Worm (Caenorhabditis elegans) whole organism, L4 larva: ENCODE measurements around the gene C17B7.14.
A peak's percentile ranks its signal among the peaks of the same experiment; 100 is the strongest.
"Not testable (repeated sequence)": the region's sequence is repeated elsewhere in the genome, so short reads cannot be mapped to it uniquely, and the experiment has no call there.

ENCODE experiments used
- F26F4.8 ChIP-seq: fragments of 200-800 bp; sonication (Bioruptor generic); conservative IDR thresholded peaks from 2 replicates; pipeline ENCODE4 v1.3.6; 2022; ENCODE audit warnings: missing genetic modification characterization, missing compliant biosample characterization
- R02D3.7 ChIP-seq: fragments of 150-350 bp; sonication (generic microtip); optimal IDR thresholded peaks from 3 replicates; lab custom pipeline; 2014; ENCODE audit warnings: missing biosample characterization, missing genetic modification characterization
- T26A8.4 ChIP-seq: fragments of 200-800 bp; sonication (Bioruptor generic); IDR thresholded peaks from 2 replicates; pipeline ENCODE4 v1.3.6; 2022; ENCODE audit warnings: missing genetic modification characterization, missing compliant biosample characterization
- Y105C5A.15 ChIP-seq: fragments of 200-800 bp; sonication (Bioruptor generic); IDR thresholded peaks from 2 replicates; pipeline ENCODE4 v1.3.6; 2022; ENCODE audit warnings: missing genetic modification characterization, missing compliant biosample characterization
- aha-1 ChIP-seq: fragments of 150-350 bp; peaks from one replicate; lab custom pipeline; 2014; ENCODE audit warnings: missing biosample characterization, missing genetic modification characterization
- arid-1 ChIP-seq: fragments of 200-800 bp; sonication (Bioruptor generic); conservative IDR thresholded peaks from 2 replicates; pipeline ENCODE4 v1.3.6; 2022; ENCODE audit warnings: missing genetic modification reagents, missing genetic modification characterization, missing compliant biosample characterization
- ceh-20 ChIP-seq: fragments of 200-800 bp; sonication (Bioruptor generic); IDR thresholded peaks from 2 replicates; pipeline ENCODE4 v1.3.6; 2022; ENCODE audit warnings: missing genetic modification reagents, missing genetic modification characterization, missing compliant biosample characterization
- ceh-32 ChIP-seq: sonication (generic microtip); optimal IDR thresholded peaks from 2 replicates; lab custom pipeline; 2016; ENCODE audit warnings: mild to moderate bottlenecking, missing genetic modification characterization, missing compliant biosample characterization; ENCODE audit not compliant: poor library complexity
- daf-16 ChIP-seq, 3 experiments: sonication (generic microtip); optimal IDR thresholded peaks; 2 replicates each; lab custom pipeline; 2016 to 2017; ENCODE audit warnings: missing genetic modification characterization in 3 of 3, missing genetic modification reagents in 3 of 3, mild to moderate bottlenecking in 2 of 3, missing compliant biosample characterization in 2 of 3, missing biosample characterization in 1 of 3, moderate library complexity in 1 of 3
- dmd-8 ChIP-seq: fragments of 200-800 bp; sonication (Bioruptor generic); IDR thresholded peaks from 2 replicates; pipeline ENCODE4 v1.3.6; 2022; ENCODE audit warnings: missing genetic modification characterization, missing compliant biosample characterization
- dpl-1 ChIP-seq: fragments of 150-350 bp; optimal IDR thresholded peaks from 2 replicates; lab custom pipeline; 2014; ENCODE audit warnings: missing biosample characterization, missing genetic modification reagents, missing genetic modification characterization
- fkh-10 ChIP-seq: fragments of 150-350 bp; optimal IDR thresholded peaks from 2 replicates; lab custom pipeline; 2014; ENCODE audit warnings: missing biosample characterization, missing genetic modification reagents, missing genetic modification characterization
- hlh-30 ChIP-seq: sonication (generic microtip); optimal IDR thresholded peaks from 2 replicates; lab custom pipeline; 2017; ENCODE audit warnings: antibody characterized with exemption, mild to moderate bottlenecking, missing genetic modification characterization, missing compliant biosample characterization; ENCODE audit not compliant: insufficient read depth
- lin-29 ChIP-seq: fragments of 200-800 bp; sonication (Bioruptor generic); IDR thresholded peaks from 2 replicates; pipeline ENCODE4 v1.3.6; 2022; ENCODE audit warnings: missing genetic modification reagents, missing genetic modification characterization, missing compliant biosample characterization
- lin-38 ChIP-seq: fragments of 200-800 bp; sonication (Bioruptor generic); IDR thresholded peaks from 2 replicates; pipeline ENCODE4 v1.3.6; 2022; ENCODE audit warnings: missing genetic modification reagents, missing genetic modification characterization, missing compliant biosample characterization
- lir-3 ChIP-seq: sonication (generic microtip); optimal IDR thresholded peaks from 2 replicates; lab custom pipeline; 2016; ENCODE audit warnings: mild to moderate bottlenecking, missing genetic modification characterization, missing compliant biosample characterization
- mxl-3 ChIP-seq: fragments of 200-800 bp; sonication (Bioruptor generic); optimal IDR thresholded peaks from 2 replicates; lab custom pipeline; 2018; ENCODE audit warnings: mild to moderate bottlenecking, missing genetic modification characterization, missing compliant biosample characterization
- nhr-11 ChIP-seq: fragments of 150-350 bp; optimal IDR thresholded peaks from 2 replicates; lab custom pipeline; 2014; ENCODE audit warnings: missing biosample characterization, missing genetic modification characterization
- nhr-237 ChIP-seq: sonication (generic microtip); optimal IDR thresholded peaks from 2 replicates; lab custom pipeline; 2017; ENCODE audit warnings: missing biosample characterization, missing genetic modification characterization
- nhr-28 ChIP-seq: fragments of 150-350 bp; optimal IDR thresholded peaks from 2 replicates; lab custom pipeline; 2014; ENCODE audit warnings: missing biosample characterization, missing genetic modification characterization
- pqm-1 ChIP-seq: sonication (generic microtip); optimal IDR thresholded peaks from 2 replicates; lab custom pipeline; 2017; ENCODE audit warnings: missing biosample characterization, missing genetic modification characterization
- spr-1 ChIP-seq: sonication (generic microtip); optimal IDR thresholded peaks from 2 replicates; lab custom pipeline; 2016; ENCODE audit warnings: mild to moderate bottlenecking, missing genetic modification characterization, missing compliant biosample characterization
- tra-1 ChIP-seq: fragments of 200-800 bp; sonication (Bioruptor generic); IDR thresholded peaks from 2 replicates; pipeline ENCODE4 v1.3.6; 2022; ENCODE audit warnings: missing genetic modification reagents, missing genetic modification characterization, missing compliant biosample characterization
- unc-130 ChIP-seq: sonication (generic microtip); optimal IDR thresholded peaks from 2 replicates; lab custom pipeline; 2016; ENCODE audit warnings: missing genetic modification reagents, missing genetic modification characterization, missing compliant biosample characterization
- unc-62 ChIP-seq, 3 experiments: fragments of 150-350 bp in 1 of 3; sonication (generic microtip); optimal IDR thresholded peaks in 2 of 3; peaks in 1 of 3; 1 replicate in 1 of 3; 2 replicates in 2 of 3; lab custom pipeline; 2014 to 2017; ENCODE audit warnings: missing biosample characterization in 3 of 3, missing genetic modification characterization in 3 of 3, missing genetic modification reagents in 3 of 3, missing genotype in 1 of 3
- ztf-11 ChIP-seq: fragments of 150-350 bp; optimal IDR thresholded peaks from 2 replicates; lab custom pipeline; 2014; ENCODE audit warnings: missing biosample characterization, missing genetic modification characterization

C17B7.14 gene

DNA sequence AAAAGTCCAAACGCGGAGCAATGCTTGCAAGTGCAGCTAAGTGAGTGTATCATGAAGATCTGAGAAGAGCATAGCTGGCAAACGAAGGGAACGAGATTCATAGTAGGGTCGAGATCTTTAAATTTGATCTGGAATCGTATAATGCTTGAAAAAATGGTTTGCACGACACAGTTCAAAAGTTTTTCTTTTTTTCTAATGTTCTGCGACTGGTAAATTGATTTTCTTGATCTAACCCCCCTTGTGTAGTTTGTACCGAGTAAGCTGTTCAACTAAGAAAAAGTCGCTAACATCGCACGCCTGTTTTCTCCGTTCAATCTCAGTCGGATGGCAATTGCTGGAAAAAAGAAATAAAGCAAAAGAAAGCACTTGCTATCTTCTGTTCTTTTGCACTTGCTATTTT is at the start of gene C17B7.14:
Gene C17B7.14, minus strand, starts transcription at position 101 of the 400 bp plus-strand sequence.
- TF ChIP-seq daf-16 (GFP tag; optimal IDR thresholded peaks at IDR 0.05; lab: Kevin White, UChicago), result no peak
- no peak for TF ChIP-seq daf-16 (tag; optimal IDR thresholded peaks at IDR 0.05; lab: Kevin White, UChicago)
- TF ChIP-seq F26F4.8 (GFP tag; lab: Robert Waterston, UW), result no peak
- TF ChIP-seq hlh-30, result no peak
- TF ChIP-seq lin-29, result no peak
- no peak for TF ChIP-seq pqm-1 (tag; lab: Kevin White, UChicago)
- TF ChIP-seq, all 104 proteins: peak for 0

DNA sequence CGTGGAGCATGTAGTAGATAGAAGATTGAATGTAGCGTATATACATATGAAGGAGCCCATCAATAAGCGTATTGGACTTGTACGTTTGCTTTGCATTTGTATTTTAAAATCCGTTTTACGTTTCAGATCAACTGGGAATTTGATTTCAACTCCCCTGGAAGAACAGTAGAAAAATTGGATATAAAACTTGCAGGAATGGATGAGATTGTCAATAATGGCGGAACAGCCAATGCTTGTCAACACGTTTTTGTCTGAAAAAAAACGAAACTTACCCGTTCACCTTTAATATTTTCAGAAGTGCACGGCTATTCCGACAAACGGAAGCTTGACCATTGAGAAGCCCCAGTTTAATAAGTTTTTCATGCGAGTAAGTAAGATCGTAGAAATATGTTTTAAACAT is 47.4 kb upstream of the C17B7.14 start, which contains the start of gene C04E12.2:
Gene C04E12.2, plus strand, starts transcription at position 301 of the 400 bp plus-strand sequence.
- not testable (repeated sequence) for TF ChIP-seq nhr-28 (tag; lab: Kevin White, UChicago); pqm-1 (tag; lab: Kevin White, UChicago); ceh-20 (GFP tag; lab: Robert Waterston, UW)

DNA sequence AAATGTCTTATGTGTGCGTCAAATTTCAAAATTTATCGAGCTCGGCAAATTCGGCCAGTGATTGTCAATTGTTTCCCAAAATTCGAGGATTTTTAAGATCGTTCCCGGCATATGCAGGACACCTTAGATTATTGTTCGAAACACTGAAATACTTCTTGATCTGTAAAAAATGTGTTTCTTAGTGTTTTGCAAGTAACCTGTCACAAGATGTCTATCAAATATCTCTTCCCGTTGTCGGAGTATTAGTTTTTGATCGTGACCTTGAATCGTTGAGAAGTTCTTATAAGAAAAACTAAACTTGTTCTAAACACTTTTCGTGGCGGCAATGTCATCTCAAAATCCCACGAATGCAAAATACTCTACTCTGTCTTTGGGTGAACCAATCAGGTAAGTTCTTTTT is 42.1 kb upstream of the C17B7.14 start, which contains the start of gene C04E12.4:
Gene C04E12.4, plus strand, starts transcription at position 301 of the 400 bp plus-strand sequence.
- TF ChIP-seq fkh-10 (no peak), ceh-32 (tag; lab: Kevin White, UChicago) (no peak), dpl-1 (no peak), unc-130 (GFP tag; lab: Kevin White, UChicago) (no peak), nhr-237 (tag; lab: Kevin White, UChicago) (no peak), ztf-11 (tag; lab: Kevin White, UChicago) (no peak), lin-29 (no peak), nhr-28 (tag; lab: Kevin White, UChicago) (peak; percentile 22), mxl-3 (GFP tag; lab: Kevin White, UChicago) (no peak), arid-1 (GFP tag; lab: Robert Waterston, UW) (no peak), aha-1 (tag; lab: Kevin White, UChicago) (peak; percentile 88), Y105C5A.15 (no peak), dmd-8 (GFP tag; lab: Robert Waterston, UW) (no peak), lin-38 (no peak)
- TF ChIP-seq, all 104 proteins: peak for 2

DNA sequence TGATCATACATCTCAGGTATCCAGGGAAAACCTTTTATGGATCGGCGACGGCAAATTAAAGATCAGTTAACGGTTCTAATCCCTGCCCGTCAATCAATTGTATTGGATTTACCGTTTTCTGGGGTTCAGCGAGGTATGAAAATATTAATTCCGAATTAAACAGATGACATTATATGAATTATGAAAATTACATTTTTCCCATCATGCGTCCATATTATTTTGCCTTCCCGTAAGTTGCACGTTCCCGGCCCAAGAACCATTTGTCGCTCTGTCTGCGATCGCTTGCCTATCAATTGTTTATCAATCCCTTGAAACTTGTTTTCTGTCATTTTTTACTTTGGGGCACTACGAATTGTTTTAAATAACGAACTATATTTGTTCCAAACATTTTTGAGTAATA is 41.3 kb upstream of the C17B7.14 start:
- TF ChIP-seq nhr-11 (tag; lab: Kevin White, UChicago) (no peak), unc-62 (GFP tag; optimal IDR thresholded peaks at IDR 0.05 in 1 of 2; lab: Kevin White, UChicago) (peak in 1 of 2 experiments; percentile 97), unc-62 (tag; optimal IDR thresholded peaks at IDR 0.05; lab: Kevin White, UChicago) (no peak)

DNA sequence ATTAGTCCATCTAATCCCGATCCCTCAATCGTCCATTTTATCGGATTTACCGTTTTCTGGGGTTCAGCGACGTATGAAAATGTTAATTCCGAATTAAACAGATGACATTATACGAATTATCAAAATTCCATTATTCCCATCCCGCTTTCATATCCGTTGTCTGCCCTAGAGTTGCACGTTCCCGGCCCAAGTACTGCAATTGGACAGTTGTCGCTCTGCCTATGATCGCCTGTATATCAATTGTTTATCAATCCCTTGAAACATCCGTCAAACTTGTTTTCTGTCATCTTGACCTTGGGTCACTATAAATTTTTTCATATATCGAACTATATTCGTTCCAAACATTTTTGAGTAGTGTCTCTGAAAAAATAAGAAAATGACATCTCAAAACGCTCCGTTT is 37.9 kb upstream of the C17B7.14 start, which contains the start of gene C04E12.5:
Gene C04E12.5, plus strand, starts transcription at position 301 of the 400 bp plus-strand sequence.
- TF ChIP-seq unc-62 (GFP tag; optimal IDR thresholded peaks at IDR 0.05 in 1 of 2; lab: Kevin White, UChicago), result peak in 1 of 2 experiments; percentile 78
- TF ChIP-seq unc-62 (tag; optimal IDR thresholded peaks at IDR 0.05; lab: Kevin White, UChicago), result no peak
- TF ChIP-seq lir-3 (tag; lab: Kevin White, UChicago), result no peak

DNA sequence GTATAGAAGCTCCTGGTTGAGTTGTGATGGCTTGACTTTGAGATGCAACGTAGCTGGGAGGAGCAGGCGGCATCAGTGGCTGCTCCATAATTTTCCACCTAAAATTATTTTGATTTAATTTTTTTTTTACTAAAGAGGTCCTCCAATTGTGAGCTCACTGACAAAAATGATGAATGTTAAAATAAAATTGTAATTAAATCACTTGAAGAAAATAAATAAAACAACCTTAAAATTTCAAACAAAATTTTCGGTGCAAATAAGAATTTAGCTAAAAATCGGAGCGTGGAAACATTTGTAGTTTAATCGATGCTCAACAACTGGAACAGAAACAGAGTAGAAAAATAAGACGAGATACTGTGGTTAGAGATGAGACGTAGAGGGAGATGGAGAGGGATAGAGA is 36.8 kb upstream of the C17B7.14 start, which contains the start of gene scrm-3:
Gene scrm-3, minus strand, starts transcription at position 101 of the 400 bp plus-strand sequence.
- no peak for TF ChIP-seq tra-1 (GFP tag; lab: Robert Waterston, UW)
- no peak for TF ChIP-seq T26A8.4 (GFP tag; lab: Robert Waterston, UW)
- TF ChIP-seq ceh-20 (GFP tag; lab: Robert Waterston, UW), result no peak

DNA sequence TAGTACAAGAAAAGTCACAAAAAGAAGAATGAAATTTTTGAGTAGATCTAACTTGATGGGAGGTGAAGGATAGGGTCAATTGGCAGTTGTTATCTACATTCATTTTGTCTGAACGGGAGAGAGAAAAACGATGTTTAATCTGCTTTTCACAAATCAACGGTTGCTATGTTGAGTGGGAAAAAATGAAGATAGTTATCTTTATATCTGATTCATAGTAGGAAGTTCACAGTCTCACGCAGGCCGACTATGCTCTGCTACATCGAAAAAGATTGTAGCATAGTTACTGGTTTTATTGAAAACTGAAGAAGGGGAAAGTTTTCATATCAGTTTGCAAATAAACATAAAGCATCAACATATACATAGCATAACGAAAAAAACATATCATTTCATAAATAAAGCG is 35.2 kb upstream of the C17B7.14 start:
- TF ChIP-seq unc-62 (GFP tag; optimal IDR thresholded peaks at IDR 0.05 in 1 of 2; lab: Kevin White, UChicago) (peak in 1 of 2 experiments; percentile 28), unc-62 (tag; optimal IDR thresholded peaks at IDR 0.05; lab: Kevin White, UChicago) (no peak), spr-1 (no peak), R02D3.7 (no peak)
